Fruit fly (Drosophila melanogaster) whole organism, embryonic: Measurements from ENCODE around the gene Esyt2.

Source experiments
- Adf1 ChIP-seq: fragments of 200-800 bp; sonication (Bioruptor generic); IDR thresholded peaks from 2 replicates; pipeline ENCODE4 v1.3.6; 2022; ENCODE audit warnings: missing biosample characterization, missing genetic modification characterization
- BtbVII ChIP-seq: fragments of 200-800 bp; sonication (Bioruptor generic); optimal IDR thresholded peaks from 3 replicates; lab custom pipeline; 2017; ENCODE audit warnings: missing biosample characterization, mild to moderate bottlenecking, missing genetic modification characterization
- CG12391 ChIP-seq: fragments of 200-800 bp; sonication (Bioruptor generic); optimal IDR thresholded peaks from 3 replicates; lab custom pipeline; 2018; ENCODE audit warnings: missing biosample characterization, mild to moderate bottlenecking, missing genetic modification characterization, moderate library complexity
- CG13287 ChIP-seq: fragments of 200-800 bp; sonication (Bioruptor generic); IDR thresholded peaks from 2 replicates; pipeline ENCODE4 v1.3.6; 2022; ENCODE audit warnings: missing biosample characterization, missing genetic modification characterization; ENCODE audit not compliant: partially characterized antibody
- CG13424 ChIP-seq: fragments of 200-800 bp; sonication (Bioruptor generic); optimal IDR thresholded peaks from 2 replicates; lab custom pipeline; 2019; ENCODE audit warnings: missing biosample characterization, mild to moderate bottlenecking, missing genetic modification characterization, moderate library complexity
- CG14965 ChIP-seq: fragments of 200-800 bp; sonication (Bioruptor generic); optimal IDR thresholded peaks from 2 replicates; lab custom pipeline; 2016; ENCODE audit warnings: missing biosample characterization, missing genetic modification characterization, borderline replicate concordance
- CG15073 ChIP-seq: fragments of 200-800 bp; sonication (Bioruptor generic); optimal IDR thresholded peaks from 2 replicates; lab custom pipeline; 2016; ENCODE audit warnings: missing biosample characterization, missing genetic modification characterization
- CG15601 ChIP-seq: fragments of 200-800 bp; sonication (Bioruptor generic); optimal IDR thresholded peaks from 3 replicates; lab custom pipeline; 2019; ENCODE audit warnings: missing biosample characterization, mild to moderate bottlenecking, missing genetic modification characterization, moderate library complexity
- CG17802 ChIP-seq: fragments of 200-800 bp; sonication (Bioruptor generic); optimal IDR thresholded peaks from 2 replicates; lab custom pipeline; 2018; ENCODE audit warnings: missing biosample characterization, mild to moderate bottlenecking, missing genetic modification characterization, moderate library complexity
- CG2116 ChIP-seq: fragments of 200-800 bp; sonication (Bioruptor generic); optimal IDR thresholded peaks from 3 replicates; lab custom pipeline; 2018; ENCODE audit warnings: missing biosample characterization, mild to moderate bottlenecking, missing genetic modification characterization
- CG2120 ChIP-seq: fragments of 200-800 bp; sonication (Bioruptor generic); optimal IDR thresholded peaks from 3 replicates; lab custom pipeline; 2016; ENCODE audit warnings: missing biosample characterization, missing genetic modification characterization
- CG31388 ChIP-seq: fragments of 200-800 bp; sonication (Bioruptor generic); optimal IDR thresholded peaks from 2 replicates; lab custom pipeline; 2016; ENCODE audit warnings: missing biosample characterization, missing genetic modification characterization
- CG3847 ChIP-seq: fragments of 200-800 bp; sonication (Bioruptor generic); IDR thresholded peaks from 2 replicates; pipeline ENCODE4 v1.3.6; 2022; ENCODE audit warnings: missing biosample characterization, missing genetic modification characterization
- CG3995 ChIP-seq: fragments of 200-800 bp; sonication (Bioruptor generic); optimal IDR thresholded peaks from 3 replicates; lab custom pipeline; 2016; ENCODE audit warnings: missing biosample characterization, missing genetic modification characterization
- CG6813 ChIP-seq: fragments of 200-800 bp; sonication (Bioruptor generic); optimal IDR thresholded peaks from 2 replicates; lab custom pipeline; 2017; ENCODE audit warnings: missing biosample characterization, missing genetic modification characterization, mild to moderate bottlenecking, moderate library complexity, missing genetic modification reagents
- CG8281 ChIP-seq: fragments of 200-800 bp; sonication (Bioruptor generic); optimal IDR thresholded peaks from 2 replicates; lab custom pipeline; 2018; ENCODE audit warnings: missing biosample characterization, mild to moderate bottlenecking, missing genetic modification characterization, moderate library complexity
- CHES-1-like ChIP-seq: fragments of 200-800 bp; sonication (Bioruptor generic); optimal IDR thresholded peaks from 2 replicates; lab custom pipeline; 2016; ENCODE audit warnings: missing biosample characterization, missing genetic modification characterization
- Dbx ChIP-seq: fragments of 200-800 bp; sonication (Bioruptor generic); IDR thresholded peaks from 3 replicates; pipeline ENCODE4 v1.3.6; 2022; ENCODE audit warnings: missing biosample characterization, missing genetic modification characterization
- Dfd ChIP-seq, 2 experiments: fragments of >200 bp; optimal IDR thresholded peaks; 2 replicates each; lab custom pipeline; 2017; ENCODE audit warnings: missing biosample characterization in 2 of 2, missing genetic modification characterization in 2 of 2
- Doc2 ChIP-seq: fragments of 200-800 bp; sonication (Bioruptor generic); IDR thresholded peaks from 2 replicates; pipeline ENCODE4 v1.3.6; 2022; ENCODE audit warnings: missing biosample characterization, missing genetic modification characterization
- Fer2 ChIP-seq: fragments of 200-800 bp; sonication (Bioruptor generic); optimal IDR thresholded peaks from 2 replicates; lab custom pipeline; 2018; ENCODE audit warnings: missing biosample characterization, mild to moderate bottlenecking, missing genetic modification characterization, moderate library complexity
- Gsc ChIP-seq: fragments of 200-800 bp; sonication (Bioruptor generic); IDR thresholded peaks from 2 replicates; pipeline ENCODE4 v1.3.6; 2022; ENCODE audit warnings: missing biosample characterization, missing genetic modification characterization
- Hmr ChIP-seq: fragments of 200-800 bp; sonication (Bioruptor generic); optimal IDR thresholded peaks from 3 replicates; lab custom pipeline; 2017; ENCODE audit warnings: mild to moderate bottlenecking, missing biosample characterization, missing genetic modification reagents, missing genetic modification characterization
- Nf-YC ChIP-seq: fragments of 200-800 bp; optimal IDR thresholded peaks from 3 replicates; lab custom pipeline; 2019; ENCODE audit warnings: missing biosample characterization, mild to moderate bottlenecking, missing genetic modification characterization, moderate library complexity
- Tbp ChIP-seq: fragments of >200 bp; optimal IDR thresholded peaks from 2 replicates; lab custom pipeline; 2018; ENCODE audit warnings: missing biosample characterization, missing genetic modification characterization
- Xrp1 ChIP-seq: fragments of 200-800 bp; sonication (Bioruptor generic); IDR thresholded peaks from 2 replicates; pipeline ENCODE4 v1.3.6; 2022; ENCODE audit warnings: missing biosample characterization, missing genetic modification characterization
- ato ChIP-seq: fragments of 200-800 bp; sonication (Bioruptor generic); IDR thresholded peaks from 2 replicates; pipeline ENCODE4 v1.3.6; 2022; ENCODE audit warnings: missing biosample characterization, missing genetic modification characterization; ENCODE audit not compliant: partially characterized antibody
- chinmo ChIP-seq: fragments of 200-800 bp; sonication (Bioruptor generic); IDR thresholded peaks from 4 replicates; pipeline ENCODE4 v1.3.6; 2022; ENCODE audit warnings: missing biosample characterization, missing genetic modification characterization; ENCODE audit not compliant: partially characterized antibody
- dysf ChIP-seq: fragments of 200-800 bp; sonication (Bioruptor generic); IDR thresholded peaks from 3 replicates; pipeline ENCODE4 v1.3.6; 2022; ENCODE audit warnings: missing biosample characterization, missing genetic modification characterization
- esg ChIP-seq: fragments of 200-800 bp; sonication (Bioruptor generic); conservative IDR thresholded peaks from 2 replicates; pipeline ENCODE4 v1.3.6; 2022; ENCODE audit warnings: missing biosample characterization, missing genetic modification characterization
- fd96Cb ChIP-seq: fragments of 200-800 bp; sonication (Bioruptor generic); optimal IDR thresholded peaks from 2 replicates; lab custom pipeline; 2018; ENCODE audit warnings: missing biosample characterization, mild to moderate bottlenecking, missing genetic modification characterization, moderate library complexity
- inv ChIP-seq: fragments of 200-800 bp; sonication (Bioruptor generic); IDR thresholded peaks from 2 replicates; pipeline ENCODE4 v1.3.6; 2022; ENCODE audit warnings: missing biosample characterization, missing genetic modification characterization; ENCODE audit not compliant: partially characterized antibody
- lola ChIP-seq, 3 experiments: fragments of >200 bp in 2 of 3; fragments of 200-800 bp in 1 of 3; sonication (Bioruptor generic) in 1 of 3; optimal IDR thresholded peaks; 2 replicates each; lab custom pipeline; 2017 to 2019; ENCODE audit warnings: missing biosample characterization in 3 of 3, missing genetic modification characterization in 3 of 3, mild to moderate bottlenecking in 1 of 3, moderate library complexity in 1 of 3
- mam ChIP-seq: fragments of 200-800 bp; sonication (Bioruptor generic); optimal IDR thresholded peaks from 3 replicates; lab custom pipeline; 2016; ENCODE audit warnings: missing biosample characterization, missing genetic modification characterization
- pfk ChIP-seq: fragments of 200-800 bp; sonication (Bioruptor generic); optimal IDR thresholded peaks from 2 replicates; lab custom pipeline; 2018; ENCODE audit warnings: missing biosample characterization, mild to moderate bottlenecking, missing genetic modification characterization, moderate library complexity
- pum ChIP-seq: fragments of 200-800 bp; sonication (Bioruptor generic); optimal IDR thresholded peaks from 2 replicates; lab custom pipeline; 2016; ENCODE audit warnings: missing biosample characterization, missing genetic modification characterization
- pzg ChIP-seq: fragments of 200-800 bp; sonication (Bioruptor generic); optimal IDR thresholded peaks from 3 replicates; lab custom pipeline; 2018; ENCODE audit warnings: missing biosample characterization, mild to moderate bottlenecking, missing genetic modification characterization, moderate library complexity
- ranshi ChIP-seq: fragments of 200-800 bp; sonication (Bioruptor generic); IDR thresholded peaks from 2 replicates; pipeline ENCODE4 v1.3.6; 2022; ENCODE audit warnings: missing biosample characterization, missing genetic modification characterization
- row ChIP-seq: fragments of 200-800 bp; sonication (Bioruptor generic); IDR thresholded peaks from 3 replicates; pipeline ENCODE4 v1.3.6; 2022; ENCODE audit warnings: missing biosample characterization, missing genetic modification characterization
- scrt ChIP-seq: fragments of 200-800 bp; sonication (Bioruptor generic); optimal IDR thresholded peaks from 2 replicates; lab custom pipeline; 2018; ENCODE audit warnings: missing biosample characterization, mild to moderate bottlenecking, missing genetic modification characterization, moderate library complexity
- sens ChIP-seq: fragments of 200-800 bp; sonication (Bioruptor generic); peaks from one replicate; lab custom pipeline; 2016; ENCODE audit warnings: missing biosample characterization, missing genetic modification characterization
- slp2 ChIP-seq: fragments of 200-800 bp; sonication (Bioruptor generic); optimal IDR thresholded peaks from 2 replicates; lab custom pipeline; 2016; ENCODE audit warnings: missing biosample characterization, missing genetic modification characterization
- tx ChIP-seq: fragments of 200-800 bp; sonication (Bioruptor generic); optimal IDR thresholded peaks from 2 replicates; lab custom pipeline; 2016; ENCODE audit warnings: missing biosample characterization, missing genetic modification characterization
- vvl ChIP-seq: fragments of 200-800 bp; sonication (Bioruptor generic); IDR thresholded peaks from 2 replicates; pipeline ENCODE4 v1.3.6; 2022; ENCODE audit warnings: missing biosample characterization, missing genetic modification characterization
- wor ChIP-seq: fragments of 200-800 bp; sonication (Bioruptor generic); IDR thresholded peaks from 2 replicates; pipeline ENCODE4 v1.3.6; 2022; ENCODE audit warnings: missing biosample characterization, missing genetic modification characterization
- z ChIP-seq: fragments of 200-800 bp; sonication (Bioruptor generic); IDR thresholded peaks from 3 replicates; pipeline ENCODE4 v1.3.6; 2022; ENCODE audit warnings: missing biosample characterization, missing genetic modification characterization

Gene Esyt2

DNA sequence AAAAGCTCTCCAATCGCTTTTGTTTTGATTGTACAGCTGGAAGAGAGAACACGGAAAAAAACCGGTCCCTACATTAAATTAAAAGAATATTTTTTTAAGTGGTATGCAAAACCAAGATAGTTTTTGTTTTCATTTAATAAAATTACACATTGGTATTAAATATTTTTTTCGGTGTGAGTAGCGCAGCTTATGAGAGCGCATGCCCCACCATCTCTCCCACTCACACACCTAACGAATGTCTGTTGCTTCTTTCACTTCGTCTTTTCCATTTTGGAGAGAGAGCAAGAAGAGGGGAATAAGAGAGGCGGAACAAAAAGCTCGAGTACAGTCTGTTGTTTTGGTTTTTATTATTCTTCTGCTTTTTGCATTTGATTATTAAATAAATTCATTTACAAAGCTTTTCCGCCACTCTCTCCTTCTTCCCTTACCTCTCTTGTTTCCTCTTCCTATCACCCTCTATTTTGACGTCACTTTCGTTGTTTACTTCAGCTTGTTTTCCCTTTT is 28.1 kb downstream of the Esyt2 start (continued):
- TF ChIP-seq lola (GFP tag; optimal IDR thresholded peaks at IDR 0.05; lab: Kevin White, UChicago) (peak in 1 of 3 experiments; percentile 89), BtbVII (GFP tag; lab: Kevin White, UChicago) (peak; percentile 98), wor (GFP tag; lab: Robert Waterston, UW) (peak; percentile 97), CG3995 (GFP tag; lab: Kevin White, UChicago) (peak; percentile 79), CG3847 (GFP tag; lab: Robert Waterston, UW) (peak; percentile 98), Nf-YC (tag; lab: Kevin White, UChicago) (peak; percentile 90), CG15073 (peak; percentile 84), CG17802 (tag; lab: Kevin White, UChicago) (peak; percentile 81), Dfd (GFP tag; optimal IDR thresholded peaks at IDR 0.05; lab: Kevin White, UChicago) (no peak), CHES-1-like (GFP tag; lab: Kevin White, UChicago) (peak; percentile 93), chinmo (GFP tag; lab: Robert Waterston, UW) (peak; percentile 74; the same call in 2 of the 4 replicates), CG15601 (peak; percentile 96), Dbx (peak; percentile 99)

DNA sequence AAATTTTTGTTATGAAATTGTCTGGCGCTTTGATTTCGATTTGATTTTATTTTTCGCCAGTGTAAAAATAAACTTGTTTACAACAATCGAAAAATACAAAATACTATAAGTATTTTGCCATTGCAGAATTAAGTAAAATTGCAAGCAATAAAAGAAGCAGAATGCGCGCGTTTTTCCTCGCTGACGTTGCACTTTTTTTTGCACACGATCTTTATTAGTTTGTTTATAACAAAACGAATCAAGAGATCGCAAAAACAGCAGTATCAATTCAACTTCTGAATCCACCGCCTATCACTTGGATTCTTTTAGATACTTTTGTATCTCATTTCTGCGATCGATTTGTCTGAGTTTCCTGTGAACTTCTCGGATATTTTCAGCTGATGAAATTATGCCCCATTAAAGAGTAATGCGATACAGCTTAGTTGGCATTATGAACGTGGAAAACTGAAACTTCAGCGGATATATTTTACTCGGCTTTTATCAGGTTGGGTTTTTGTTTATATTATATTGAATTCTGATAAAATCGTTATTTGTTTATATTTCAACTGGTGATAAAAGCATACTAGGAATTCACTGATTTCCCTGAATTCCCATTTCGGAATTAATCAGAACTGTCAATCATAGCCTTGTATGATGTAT is 28.7 kb downstream of the Esyt2 start:
- TF ChIP-seq sens (GFP tag; lab: Kevin White, UChicago) (peak; percentile 19), CG31388 (GFP tag; lab: Kevin White, UChicago) (no peak)

DNA sequence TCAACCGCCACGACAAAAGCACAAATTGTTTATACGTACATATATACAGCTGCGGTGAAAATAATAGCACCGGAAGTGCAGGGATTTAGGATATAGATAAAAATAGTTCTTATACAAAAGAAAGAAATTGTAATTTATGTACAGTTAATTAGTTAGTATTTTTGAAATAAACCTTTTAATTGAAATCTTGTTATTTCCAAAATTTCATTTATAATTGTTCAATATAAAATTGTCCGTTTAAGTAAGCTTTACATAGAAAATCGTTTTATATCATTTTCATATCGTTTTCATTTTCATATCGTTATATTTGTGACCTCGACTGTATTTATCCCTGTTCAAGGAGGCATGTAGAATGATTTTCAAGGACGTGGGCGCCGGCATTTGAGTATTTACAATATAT is 29.6 kb downstream of the Esyt2 start:
- TF ChIP-seq CG14965 (GFP tag; lab: Kevin White, UChicago) (no peak), ato (GFP tag; lab: Robert Waterston, UW) (no peak), Xrp1 (GFP tag; lab: Robert Waterston, UW) (peak; percentile 51; the same call in 1 of the 2 replicates), ranshi (no peak), pzg (GFP tag; lab: Kevin White, UChicago) (no peak), fd96Cb (tag; lab: Kevin White, UChicago) (peak; percentile 36), CG6813 (GFP tag; lab: Kevin White, UChicago) (peak; percentile 57), slp2 (GFP tag; lab: Kevin White, UChicago) (no peak), CG13287 (no peak), pum (no peak), z (GFP tag; lab: Robert Waterston, UW) (no peak), CG2120 (GFP tag; lab: Kevin White, UChicago) (peak; percentile 75), Fer2 (tag; lab: Kevin White, UChicago) (peak; percentile 47), Doc2 (no peak), Nf-YC (tag; lab: Kevin White, UChicago) (peak; percentile 59), Gsc (GFP tag; lab: Robert Waterston, UW) (no peak), Hmr (peak; percentile 85), scrt (GFP tag; lab: Kevin White, UChicago) (peak; percentile 67), tx (no peak), CG8281 (tag; lab: Kevin White, UChicago) (no peak), mam (GFP tag; lab: Kevin White, UChicago) (peak; percentile 7), CG2116 (no peak), CG13424 (tag; lab: Kevin White, UChicago) (peak; percentile 70), vvl (GFP tag; lab: Robert Waterston, UW) (peak; percentile 31; the same call in 1 of the 2 replicates), CG15601 (no peak), pfk (GFP tag; lab: Kevin White, UChicago) (no peak), esg (GFP tag; lab: Robert Waterston, UW) (0 out of 2 replicates have a peak, but pooled peaks have one; percentile 28), Tbp (GFP tag; lab: Kevin White, UChicago) (no peak), Adf1 (GFP tag; lab: Robert Waterston, UW) (no peak), CG12391 (peak; percentile 70), row (GFP tag; lab: Robert Waterston, UW) (peak; percentile 57), inv (GFP tag; lab: Robert Waterston, UW) (no peak), dysf (peak; percentile 65; the same call in 2 of the 3 replicates)
